Fruit fly (Drosophila melanogaster): ENCODE results near the gene mRpL12.
A peak's percentile ranks its signal among the peaks of the same experiment; 100 is the strongest.

The mRpL12 gene

DNA sequence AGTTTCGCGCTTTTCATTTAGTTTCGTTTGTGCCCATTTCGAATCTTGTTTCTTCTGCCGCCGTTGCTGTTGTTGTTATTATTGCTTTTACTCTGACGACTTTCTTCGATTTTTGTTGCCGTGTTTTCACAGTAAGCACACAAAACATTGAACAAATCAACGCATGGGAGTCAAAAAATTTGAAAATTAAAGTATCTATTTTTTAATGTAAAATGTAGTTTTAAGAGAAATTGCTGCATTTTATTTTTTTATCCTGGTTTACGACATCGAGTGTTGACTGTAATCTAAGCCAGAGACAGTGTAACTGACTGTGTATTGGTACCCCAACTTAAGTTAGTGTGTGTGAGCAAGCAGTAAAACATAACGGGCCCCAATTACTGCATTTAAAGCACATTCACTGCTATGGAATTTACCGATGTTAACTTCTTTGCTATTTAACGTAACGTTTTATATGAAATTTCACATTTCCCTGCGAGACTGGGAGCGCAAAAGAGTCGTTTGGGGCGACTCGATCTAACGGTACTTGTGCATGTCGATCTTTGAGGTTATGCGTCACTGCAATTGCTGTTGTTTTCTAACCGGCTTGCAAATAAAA is 39.7 kb downstream of the mRpL12 start:
- TF ChIP-seq CG10631 (GFP tag; optimal IDR thresholded peaks at IDR 0.05) (no peak), acj6 (GFP tag; optimal IDR thresholded peaks at IDR 0.05) (peak; percentile 87), Sox102F (GFP tag; optimal IDR thresholded peaks at IDR 0.05) (no peak), Met (GFP tag; optimal IDR thresholded peaks at IDR 0.05) (no peak), CG7368 (GFP tag; optimal IDR thresholded peaks at IDR 0.05) (peak; percentile 87), salr (GFP tag; optimal IDR thresholded peaks at IDR 0.05) (peak in 1 of 2 experiments; percentile 31), CG4318 (GFP tag; optimal IDR thresholded peaks at IDR 0.05) (peak; percentile 92), CG11294 (GFP tag; IDR thresholded peaks at IDR 0.05) (peak; percentile 82; the same call in 1 of the 2 replicates), Ets96B (tag; optimal IDR thresholded peaks at IDR 0.05) (peak; percentile 64), CG6854 (GFP tag; optimal IDR thresholded peaks at IDR 0.05) (no peak), CG16779 (tag; optimal IDR thresholded peaks at IDR 0.05) (no peak), cyc (GFP tag; optimal IDR thresholded peaks at IDR 0.05) (peak; percentile 89), Eip78C (GFP tag) (peak; percentile 97), svp (GFP tag) (peak; percentile 95), Gug (GFP tag; IDR thresholded peaks at IDR 0.05) (peak; percentile 86), fd85E (GFP tag; optimal IDR thresholded peaks at IDR 0.05) (peak; percentile 31), OdsH (GFP tag; optimal IDR thresholded peaks at IDR 0.05) (peak; percentile 90), ss (GFP tag; optimal IDR thresholded peaks at IDR 0.05) (no peak), CG34406 (GFP tag; optimal IDR thresholded peaks at IDR 0.05) (peak; percentile 82), Hr38 (GFP tag; optimal IDR thresholded peaks at IDR 0.05) (peak; percentile 75), topi (GFP tag; optimal IDR thresholded peaks at IDR 0.05) (peak; percentile 88), dac (GFP tag; optimal IDR thresholded peaks at IDR 0.05) (peak; percentile 89), CG10669 (GFP tag; optimal IDR thresholded peaks at IDR 0.05) (no peak), Eip75B (GFP tag; optimal IDR thresholded peaks at IDR 0.05) (peak; percentile 89), CG3032 (tag; optimal IDR thresholded peaks at IDR 0.05) (peak; percentile 53), CG11762 (GFP tag; optimal IDR thresholded peaks at IDR 0.05; ENCODE audit: insufficient read depth) (peak; percentile 74), pdm3 (GFP tag; optimal IDR thresholded peaks at IDR 0.05) (peak; percentile 91), Ets21C (GFP tag; optimal IDR thresholded peaks at IDR 0.05) (peak; percentile 82), net (GFP tag; optimal IDR thresholded peaks at IDR 0.05) (peak; percentile 87), CG9139 (GFP tag; optimal IDR thresholded peaks at IDR 0.05) (no peak), Hr4 (GFP tag; optimal IDR thresholded peaks at IDR 0.05) (peak; percentile 97), Lpt (GFP tag; optimal IDR thresholded peaks at IDR 0.05) (peak; percentile 91), CG8632 (GFP tag; optimal IDR thresholded peaks at IDR 0.05) (peak; percentile 82), fkh (GFP tag; optimal IDR thresholded peaks at IDR 0.05) (no peak), spab (GFP tag; optimal IDR thresholded peaks at IDR 0.05) (no peak), Hr39 (GFP tag; optimal IDR thresholded peaks at IDR 0.05) (peak; percentile 90), CG32006 (GFP tag; optimal IDR thresholded peaks at IDR 0.05) (peak; percentile 97), CG31627 (GFP tag; optimal IDR thresholded peaks at IDR 0.05) (peak; percentile 92), eg (GFP tag; IDR thresholded peaks at IDR 0.05) (peak; percentile 97), achi (GFP tag; optimal IDR thresholded peaks at IDR 0.05) (peak; percentile 87), Smox (GFP tag; optimal IDR thresholded peaks at IDR 0.05) (no peak), CG15336 (GFP tag; IDR thresholded peaks at IDR 0.05) (peak; percentile 95), Sox14 (GFP tag; optimal IDR thresholded peaks at IDR 0.05) (peak; percentile 87), CG8319 (GFP tag; optimal IDR thresholded peaks at IDR 0.05) (peak; percentile 74), Blimp-1 (GFP tag; optimal IDR thresholded peaks at IDR 0.05) (peak; percentile 59), CG1621 (tag; optimal IDR thresholded peaks at IDR 0.05) (peak; percentile 43), CG6163 (GFP tag; IDR thresholded peaks at IDR 0.05) (peak; percentile 95), Sox15 (GFP tag; optimal IDR thresholded peaks at IDR 0.05) (peak; percentile 66), dsx (GFP tag; optimal IDR thresholded peaks at IDR 0.05; ENCODE audit: poor library complexity, severe bottlenecking) (no peak), CG11902 (GFP tag; optimal IDR thresholded peaks at IDR 0.05) (peak; percentile 86), CG3919 (GFP tag; optimal IDR thresholded peaks at IDR 0.05) (peak; percentile 91), CG6792 (GFP tag; optimal IDR thresholded peaks at IDR 0.05) (peak; percentile 89)
